Fruit fly (Drosophila melanogaster) whole organism, embryonic: ENCODE data around the gene CG14174.

Experiments
- BtbVII ChIP-seq: fragments of 200-800 bp; sonication (Bioruptor generic); optimal IDR thresholded peaks from 3 replicates; lab custom pipeline; 2017; ENCODE audit warnings: missing biosample characterization, mild to moderate bottlenecking, missing genetic modification characterization
- CG10366 ChIP-seq: fragments of 200-800 bp; sonication (Bioruptor generic); IDR thresholded peaks from 2 replicates; pipeline ENCODE4 v1.3.6; 2022; ENCODE audit warnings: missing biosample characterization, missing genetic modification characterization
- CG12769 ChIP-seq: fragments of 200-800 bp; sonication (Bioruptor generic); optimal IDR thresholded peaks from 2 replicates; lab custom pipeline; 2019; ENCODE audit warnings: missing biosample characterization, mild to moderate bottlenecking, missing genetic modification characterization, moderate library complexity
- CG13287 ChIP-seq: fragments of 200-800 bp; sonication (Bioruptor generic); IDR thresholded peaks from 2 replicates; pipeline ENCODE4 v1.3.6; 2022; ENCODE audit warnings: missing biosample characterization, missing genetic modification characterization; ENCODE audit not compliant: partially characterized antibody
- CG3163 ChIP-seq: fragments of 200-800 bp; sonication (Bioruptor generic); optimal IDR thresholded peaks from 3 replicates; lab custom pipeline; 2016; ENCODE audit warnings: missing biosample characterization, missing genetic modification characterization
- CG34376 ChIP-seq: fragments of 200-800 bp; sonication (Bioruptor generic); optimal IDR thresholded peaks from 2 replicates; lab custom pipeline; 2018; ENCODE audit warnings: missing biosample characterization, mild to moderate bottlenecking, missing genetic modification characterization
- CG3995 ChIP-seq: fragments of 200-800 bp; sonication (Bioruptor generic); optimal IDR thresholded peaks from 3 replicates; lab custom pipeline; 2016; ENCODE audit warnings: missing biosample characterization, missing genetic modification characterization
- CG6854 ChIP-seq: fragments of 200-800 bp; sonication (Bioruptor generic); optimal IDR thresholded peaks from 3 replicates; lab custom pipeline; 2017; ENCODE audit warnings: missing biosample characterization, mild to moderate bottlenecking, missing genetic modification characterization
- CG7372 ChIP-seq: fragments of 200-800 bp; sonication (Bioruptor generic); IDR thresholded peaks from 2 replicates; pipeline ENCODE4 v1.3.6; 2022; ENCODE audit warnings: missing biosample characterization, missing genetic modification characterization
- CG8281 ChIP-seq: fragments of 200-800 bp; sonication (Bioruptor generic); optimal IDR thresholded peaks from 2 replicates; lab custom pipeline; 2018; ENCODE audit warnings: missing biosample characterization, mild to moderate bottlenecking, missing genetic modification characterization, moderate library complexity
- CG9727 ChIP-seq: fragments of 200-800 bp; sonication (Bioruptor generic); optimal IDR thresholded peaks from 3 replicates; lab custom pipeline; 2017; ENCODE audit warnings: missing biosample characterization, mild to moderate bottlenecking, missing genetic modification characterization
- Dfd ChIP-seq, 2 experiments: fragments of >200 bp; optimal IDR thresholded peaks; 2 replicates each; lab custom pipeline; 2017; ENCODE audit warnings: missing biosample characterization in 2 of 2, missing genetic modification characterization in 2 of 2
- Eip74EF ChIP-seq, 2 experiments: fragments of 200-800 bp in 1 of 2; fragments of >200 bp in 1 of 2; sonication (Bioruptor generic) in 1 of 2; optimal IDR thresholded peaks; 2 replicates each; lab custom pipeline; 2017 to 2019; ENCODE audit warnings: missing biosample characterization in 2 of 2, missing genetic modification characterization in 2 of 2, mild to moderate bottlenecking in 1 of 2, moderate library complexity in 1 of 2
- Med ChIP-seq: fragments of 200-800 bp; sonication (Bioruptor generic); peaks from one replicate; lab custom pipeline; 2016; ENCODE audit warnings: missing biosample characterization, missing genetic modification characterization, mild to moderate bottlenecking, inconsistent platforms, moderate library complexity
- Meics ChIP-seq: fragments of 200-800 bp; sonication (Bioruptor generic); optimal IDR thresholded peaks from 2 replicates; lab custom pipeline; 2017; ENCODE audit warnings: missing biosample characterization, mild to moderate bottlenecking, missing genetic modification characterization
- NC2β ChIP-seq: fragments of 200-800 bp; sonication (Bioruptor generic); optimal IDR thresholded peaks from 2 replicates; lab custom pipeline; 2016; ENCODE audit warnings: missing biosample characterization, missing genetic modification characterization
- Trl ChIP-seq, 3 experiments: fragments of >200 bp in 2 of 3; fragments of 200-800 bp in 1 of 3; sonication (Bioruptor generic) in 1 of 3; optimal IDR thresholded peaks; 2 replicates in 1 of 3; 3 replicates in 2 of 3; lab custom pipeline; 2016 to 2017; ENCODE audit warnings: missing biosample characterization in 1 of 3, missing genetic modification characterization in 1 of 3
- ara ChIP-seq: fragments of 200-800 bp; sonication (Bioruptor generic); IDR thresholded peaks from 2 replicates; pipeline ENCODE4 v1.3.6; 2022; ENCODE audit warnings: missing biosample characterization, missing genetic modification characterization
- cg ChIP-seq: fragments of 200-800 bp; sonication (Bioruptor generic); optimal IDR thresholded peaks from 3 replicates; lab custom pipeline; 2019; ENCODE audit warnings: missing biosample characterization, mild to moderate bottlenecking, missing genetic modification characterization, moderate library complexity
- chinmo ChIP-seq: fragments of 200-800 bp; sonication (Bioruptor generic); IDR thresholded peaks from 4 replicates; pipeline ENCODE4 v1.3.6; 2022; ENCODE audit warnings: missing biosample characterization, missing genetic modification characterization; ENCODE audit not compliant: partially characterized antibody
- ci ChIP-seq: fragments of 200-800 bp; sonication (Bioruptor generic); IDR thresholded peaks from 3 replicates; pipeline ENCODE4 v1.3.6; 2022; ENCODE audit warnings: missing biosample characterization, missing genetic modification characterization
- crp ChIP-seq, 2 experiments: fragments of 200-800 bp; sonication (Bioruptor generic); optimal IDR thresholded peaks; 2 replicates in 1 of 2; 3 replicates in 1 of 2; lab custom pipeline; 2017; ENCODE audit warnings: missing biosample characterization in 2 of 2, missing genetic modification characterization in 2 of 2, mild to moderate bottlenecking in 1 of 2, moderate library complexity in 1 of 2
- eve ChIP-seq, 2 experiments: fragments of >200 bp; optimal IDR thresholded peaks; 2 replicates each; lab custom pipeline; 2017; ENCODE audit warnings: missing biosample characterization in 2 of 2, missing genetic modification characterization in 2 of 2
- ewg ChIP-seq: fragments of 200-800 bp; sonication (Bioruptor generic); optimal IDR thresholded peaks from 3 replicates; lab custom pipeline; 2017; ENCODE audit warnings: mild to moderate bottlenecking, missing biosample characterization, missing genetic modification reagents, missing genetic modification characterization
- fd96Cb ChIP-seq: fragments of 200-800 bp; sonication (Bioruptor generic); optimal IDR thresholded peaks from 2 replicates; lab custom pipeline; 2018; ENCODE audit warnings: missing biosample characterization, mild to moderate bottlenecking, missing genetic modification characterization, moderate library complexity
- gem ChIP-seq: fragments of 200-800 bp; sonication (Bioruptor generic); optimal IDR thresholded peaks from 2 replicates; lab custom pipeline; 2019; ENCODE audit warnings: missing biosample characterization, mild to moderate bottlenecking, missing genetic modification characterization, moderate library complexity
- grn ChIP-seq: fragments of 200-800 bp; sonication (Bioruptor generic); optimal IDR thresholded peaks from 3 replicates; lab custom pipeline; 2017; ENCODE audit warnings: missing biosample characterization, missing genetic modification characterization
- gro ChIP-seq: fragments of 200-800 bp; sonication (Bioruptor generic); optimal IDR thresholded peaks from 2 replicates; lab custom pipeline; 2016; ENCODE audit warnings: missing biosample characterization, missing genetic modification characterization
- hbn ChIP-seq: fragments of 200-800 bp; sonication (Bioruptor generic); IDR thresholded peaks from 2 replicates; pipeline ENCODE4 v1.3.6; 2022; ENCODE audit warnings: missing biosample characterization, missing genetic modification characterization; ENCODE audit not compliant: partially characterized antibody
- inv ChIP-seq: fragments of 200-800 bp; sonication (Bioruptor generic); IDR thresholded peaks from 2 replicates; pipeline ENCODE4 v1.3.6; 2022; ENCODE audit warnings: missing biosample characterization, missing genetic modification characterization; ENCODE audit not compliant: partially characterized antibody
- mirr ChIP-seq: fragments of 200-800 bp; sonication (Bioruptor generic); optimal IDR thresholded peaks from 3 replicates; lab custom pipeline; 2018; ENCODE audit warnings: missing biosample characterization, mild to moderate bottlenecking, missing genetic modification characterization
- nerfin-2 ChIP-seq: fragments of 200-800 bp; sonication (Bioruptor generic); IDR thresholded peaks from 2 replicates; pipeline ENCODE4 v1.3.6; 2022; ENCODE audit warnings: missing biosample characterization, missing genetic modification characterization; ENCODE audit not compliant: partially characterized antibody
- p53 ChIP-seq: fragments of 200-800 bp; sonication (Bioruptor generic); optimal IDR thresholded peaks from 2 replicates; lab custom pipeline; 2016; ENCODE audit warnings: missing biosample characterization, missing genetic modification characterization
- scrt ChIP-seq: fragments of 200-800 bp; sonication (Bioruptor generic); optimal IDR thresholded peaks from 2 replicates; lab custom pipeline; 2018; ENCODE audit warnings: missing biosample characterization, mild to moderate bottlenecking, missing genetic modification characterization, moderate library complexity
- sens ChIP-seq: fragments of 200-800 bp; sonication (Bioruptor generic); peaks from one replicate; lab custom pipeline; 2016; ENCODE audit warnings: missing biosample characterization, missing genetic modification characterization
- seq ChIP-seq: fragments of 200-800 bp; sonication (Bioruptor generic); IDR thresholded peaks from 2 replicates; pipeline ENCODE4 v1.3.6; 2022; ENCODE audit warnings: missing biosample characterization, missing genetic modification characterization
- sna ChIP-seq: fragments of 200-800 bp; sonication (Bioruptor generic); IDR thresholded peaks from 2 replicates; pipeline ENCODE4 v1.3.6; 2022; ENCODE audit warnings: missing biosample characterization, missing genetic modification characterization; ENCODE audit not compliant: partially characterized antibody
- sqz ChIP-seq: fragments of 200-800 bp; sonication (Bioruptor generic); optimal IDR thresholded peaks from 3 replicates; lab custom pipeline; 2018; ENCODE audit warnings: missing biosample characterization, mild to moderate bottlenecking, missing genetic modification characterization
- sr ChIP-seq: fragments of 200-800 bp; sonication (Bioruptor generic); IDR thresholded peaks from 3 replicates; pipeline ENCODE4 v1.3.6; 2022; ENCODE audit warnings: missing biosample characterization, missing genetic modification characterization
- wdn ChIP-seq: fragments of 200-800 bp; sonication (Bioruptor generic); IDR thresholded peaks from 2 replicates; pipeline ENCODE4 v1.3.6; 2022; ENCODE audit warnings: missing biosample characterization, missing genetic modification characterization
- yki ChIP-seq: fragments of >200 bp; optimal IDR thresholded peaks from 3 replicates; lab custom pipeline; 2018
- zfh1 ChIP-seq: fragments of 200-800 bp; sonication (Bioruptor generic); IDR thresholded peaks from 3 replicates; pipeline ENCODE4 v1.3.6; 2022; ENCODE audit warnings: missing biosample characterization, missing genetic modification characterization

The CG14174 gene

dm6 chr3L:9694169-9694866 lies 24.8 kb upstream of the CG14174 start (continued):
- TF ChIP-seq chinmo (GFP tag; lab: Robert Waterston, UW) = peak; percentile 87; the same call in 2 of the 4 replicates
- TF ChIP-seq sqz (GFP tag; lab: Kevin White, UChicago) = peak; percentile 49
- TF ChIP-seq CG12769 = peak; percentile 73
- no peak for TF ChIP-seq NC2β (GFP tag; lab: Kevin White, UChicago)
- no peak for TF ChIP-seq cg (GFP tag; lab: Kevin White, UChicago)
- peak; percentile 38; the same call in 1 of the 3 replicates for TF ChIP-seq ci (GFP tag; lab: Robert Waterston, UW)
- TF ChIP-seq sna (GFP tag; lab: Robert Waterston, UW) = 0 out of 2 replicates have a peak, but pooled peaks have one; percentile 30
- peak; percentile 13 for TF ChIP-seq CG3995 (GFP tag; lab: Kevin White, UChicago)
- TF ChIP-seq CG8281 (tag; lab: Kevin White, UChicago) = no peak
- TF ChIP-seq Eip74EF (GFP tag; optimal IDR thresholded peaks at IDR 0.05; lab: Kevin White, UChicago) = no peak
- peak; percentile 51 for TF ChIP-seq CG34376 (GFP tag; lab: Kevin White, UChicago)
- peak; percentile 22; the same call in 1 of the 2 replicates for TF ChIP-seq hbn (GFP tag; lab: Robert Waterston, UW)
- 0 out of 2 replicates have a peak, but pooled peaks have one; percentile 11 for TF ChIP-seq wdn (GFP tag; lab: Robert Waterston, UW)
- TF ChIP-seq ewg (GFP tag; lab: Kevin White, UChicago) = peak; percentile 24
- TF ChIP-seq Meics (GFP tag; lab: Kevin White, UChicago) = peak; percentile 15
- peak; percentile 6 for TF ChIP-seq scrt (GFP tag; lab: Kevin White, UChicago)

dm6 chr3L:9694867-9695236 lies 24.3 kb upstream of the CG14174 start:
- peak; percentile 55 for TF ChIP-seq grn (GFP tag; lab: Kevin White, UChicago)
- TF ChIP-seq CG9727 (GFP tag; lab: Kevin White, UChicago) = peak; percentile 3
- peak; percentile 4 for TF ChIP-seq gem (tag; lab: Kevin White, UChicago)
- TF ChIP-seq inv (GFP tag; lab: Robert Waterston, UW) = no peak
- peak; percentile 53 for TF ChIP-seq sens
- peak; percentile 6 for TF ChIP-seq BtbVII (GFP tag; lab: Kevin White, UChicago)
- peak; percentile 25 for TF ChIP-seq Med (GFP tag; lab: Kevin White, UChicago)
- no peak for TF ChIP-seq nerfin-2
- peak in 1 of 2 experiments; percentile 45 for TF ChIP-seq eve (GFP tag; optimal IDR thresholded peaks at IDR 0.05; lab: Kevin White, UChicago)
- TF ChIP-seq crp (GFP tag; optimal IDR thresholded peaks at IDR 0.05; lab: Kevin White, UChicago) = peak in 1 of 2 experiments; percentile 58

- TF ChIP-seq seq (0 out of 2 replicates have a peak, but pooled peaks have one; percentile 17), chinmo (GFP tag; lab: Robert Waterston, UW) (peak; percentile 66; the same call in 3 of the 4 replicates), ewg (GFP tag; lab: Kevin White, UChicago) (peak; percentile 29), ara (no peak), BtbVII (GFP tag; lab: Kevin White, UChicago) (no peak), crp (GFP tag; optimal IDR thresholded peaks at IDR 0.05; lab: Kevin White, UChicago) (peak in 1 of 2 experiments; percentile 34), CG3163 (GFP tag; lab: Kevin White, UChicago) (peak; percentile 73), CG6854 (GFP tag; lab: Kevin White, UChicago) (no peak), CG13287 (GFP tag; lab: Robert Waterston, UW) (peak; percentile 38), yki (lab: Kevin White, UChicago) (peak; percentile 28), CG10366 (GFP tag; lab: Robert Waterston, UW) (no peak), fd96Cb (tag; lab: Kevin White, UChicago) (no peak), sr (GFP tag; lab: Robert Waterston, UW) (0 out of 3 replicates have a peak, but pooled peaks have one; percentile 38), zfh1 (0 out of 3 replicates have a peak, but pooled peaks have one; percentile 5), gro (GFP tag; lab: Kevin White, UChicago) (no peak), mirr (GFP tag; lab: Kevin White, UChicago) (peak; percentile 15), CG7372 (peak; percentile 77), cg (GFP tag; lab: Kevin White, UChicago) (peak; percentile 71), Dfd (GFP tag; optimal IDR thresholded peaks at IDR 0.05; lab: Kevin White, UChicago) (no peak), CG12769 (peak; percentile 8), p53 (GFP tag; lab: Kevin White, UChicago) (no peak), Trl (optimal IDR thresholded peaks at IDR 0.05; lab: Kevin White, UChicago) (peak; percentile 73 to 89), Trl (GFP tag; optimal IDR thresholded peaks at IDR 0.05; lab: Kevin White, UChicago) (no peak)
These were observed 23.9 kb upstream of the CG14174 start for dm6 chr3L:9695242-9695641.
